Worm (Caenorhabditis elegans) whole organism, L2 larva: ENCODE measurements around the gene srap-1.

ENCODE experiments used
- C34F6.9 ChIP-seq: fragments of 150-350 bp; optimal IDR thresholded peaks from 2 replicates; lab custom pipeline; 2014; ENCODE audit warnings: missing biosample characterization, missing genetic modification characterization
- F13H6.1 ChIP-seq: sonication (generic microtip); optimal IDR thresholded peaks from 2 replicates; lab custom pipeline; 2016; ENCODE audit warnings: missing genetic modification characterization, missing compliant biosample characterization
- Y55F3AM.14 ChIP-seq: fragments of 200-800 bp; sonication (Bioruptor generic); optimal IDR thresholded peaks from 2 replicates; lab custom pipeline; 2018; ENCODE audit warnings: mild to moderate bottlenecking, missing genetic modification characterization, missing compliant biosample characterization
- ZK546.5 ChIP-seq: sonication (generic microtip); optimal IDR thresholded peaks from 2 replicates; lab custom pipeline; 2017; ENCODE audit warnings: missing biosample characterization, missing genetic modification characterization
- alr-1 ChIP-seq: fragments of 150-350 bp; optimal IDR thresholded peaks from 2 replicates; lab custom pipeline; 2014; ENCODE audit warnings: missing biosample characterization, missing genetic modification characterization
- aly-2 ChIP-seq: fragments of 150-350 bp; optimal IDR thresholded peaks from 2 replicates; lab custom pipeline; 2014; ENCODE audit warnings: missing biosample characterization, missing genetic modification characterization
- ama-1 ChIP-seq: fragments of 150-350 bp; optimal IDR thresholded peaks from 2 replicates; lab custom pipeline; 2018; ENCODE audit warnings: inconsistent platforms
- blmp-1 ChIP-seq: sonication (generic microtip); optimal IDR thresholded peaks from 2 replicates; lab custom pipeline; 2017; ENCODE audit warnings: missing genetic modification characterization, mild to moderate bottlenecking, missing compliant biosample characterization, antibody characterized with exemption, moderate library complexity; ENCODE audit not compliant: insufficient read depth
- ceh-82 ChIP-seq: fragments of 150-350 bp; optimal IDR thresholded peaks from 2 replicates; lab custom pipeline; 2014; ENCODE audit warnings: missing biosample characterization, missing genetic modification characterization
- crh-2 ChIP-seq: sonication (generic microtip); optimal IDR thresholded peaks from 2 replicates; lab custom pipeline; 2017; ENCODE audit warnings: missing biosample characterization, missing genetic modification characterization
- dmd-4 ChIP-seq: sonication (generic microtip); optimal IDR thresholded peaks from 2 replicates; lab custom pipeline; 2017; ENCODE audit warnings: missing biosample characterization, missing genetic modification characterization
- egl-27 ChIP-seq: sonication (generic microtip); optimal IDR thresholded peaks from 3 replicates; lab custom pipeline; 2017; ENCODE audit warnings: missing biosample characterization, missing genetic modification reagents, missing genetic modification characterization
- elt-1 ChIP-seq: fragments of 150-350 bp; optimal IDR thresholded peaks from 2 replicates; lab custom pipeline; 2014; ENCODE audit warnings: missing biosample characterization, missing genetic modification characterization
- elt-3 ChIP-seq: sonication (generic microtip); optimal IDR thresholded peaks from 2 replicates; lab custom pipeline; 2017; ENCODE audit warnings: missing biosample characterization, missing genetic modification characterization
- fos-1 ChIP-seq: fragments of 150-350 bp; optimal IDR thresholded peaks from 2 replicates; lab custom pipeline; 2014; ENCODE audit warnings: missing biosample characterization, missing genetic modification characterization
- gmeb-1 ChIP-seq: fragments of 150-350 bp; optimal IDR thresholded peaks from 2 replicates; lab custom pipeline; 2014; ENCODE audit warnings: missing biosample characterization, missing genetic modification characterization
- lin-11 ChIP-seq: fragments of 150-350 bp; sonication (generic microtip); optimal IDR thresholded peaks from 2 replicates; lab custom pipeline; 2014; ENCODE audit warnings: missing biosample characterization, missing genetic modification characterization, inconsistent platforms, mixed read lengths
- lin-13 ChIP-seq: fragments of 150-350 bp; optimal IDR thresholded peaks from 2 replicates; lab custom pipeline; 2014; ENCODE audit warnings: missing biosample characterization, missing genetic modification reagents, missing genetic modification characterization
- lin-39 ChIP-seq: fragments of 150-350 bp; optimal IDR thresholded peaks from 2 replicates; lab custom pipeline; 2014; ENCODE audit warnings: missing biosample characterization, missing genetic modification reagents, missing genetic modification characterization
- mab-5 ChIP-seq: fragments of 150-350 bp; optimal IDR thresholded peaks from 2 replicates; lab custom pipeline; 2014; ENCODE audit warnings: missing biosample characterization, missing genetic modification characterization
- mbf-1 ChIP-seq: sonication (generic microtip); optimal IDR thresholded peaks from 2 replicates; lab custom pipeline; 2017; ENCODE audit warnings: missing biosample characterization, missing genetic modification characterization
- mdl-1 ChIP-seq, 2 experiments: fragments of 150-350 bp in 1 of 2; sonication (generic microtip) in 1 of 2; optimal IDR thresholded peaks; 2 replicates each; lab custom pipeline; 2017; ENCODE audit warnings: missing biosample characterization in 2 of 2, missing genetic modification characterization in 2 of 2
- nhr-10 ChIP-seq: sonication (generic microtip); optimal IDR thresholded peaks from 2 replicates; lab custom pipeline; 2017; ENCODE audit warnings: missing biosample characterization, missing genetic modification characterization
- nhr-11 ChIP-seq: fragments of 150-350 bp; optimal IDR thresholded peaks from 2 replicates; lab custom pipeline; 2014; ENCODE audit warnings: missing biosample characterization, missing genetic modification characterization
- nhr-12 ChIP-seq: fragments of 150-350 bp; optimal IDR thresholded peaks from 2 replicates; lab custom pipeline; 2014; ENCODE audit warnings: missing biosample characterization, missing genetic modification characterization
- nhr-23 ChIP-seq: fragments of 150-350 bp; optimal IDR thresholded peaks from 2 replicates; lab custom pipeline; 2014; ENCODE audit warnings: missing biosample characterization, missing genetic modification reagents, missing genetic modification characterization
- nhr-237 ChIP-seq: fragments of 150-350 bp; optimal IDR thresholded peaks from 2 replicates; lab custom pipeline; 2014; ENCODE audit warnings: missing biosample characterization, missing genetic modification characterization
- nhr-25 ChIP-seq: fragments of 150-350 bp; sonication (generic microtip); optimal IDR thresholded peaks from 3 replicates; lab custom pipeline; 2014; ENCODE audit warnings: missing biosample characterization, missing genetic modification characterization
- nhr-77 ChIP-seq: fragments of 150-350 bp; optimal IDR thresholded peaks from 2 replicates; lab custom pipeline; 2014; ENCODE audit warnings: missing biosample characterization, missing genetic modification characterization
- skn-1 ChIP-seq: sonication (generic microtip); optimal IDR thresholded peaks from 2 replicates; lab custom pipeline; 2017; ENCODE audit warnings: missing biosample characterization, missing genetic modification characterization
- sma-9 ChIP-seq, 2 experiments: fragments of 150-350 bp in 1 of 2; sonication (generic microtip) in 1 of 2; optimal IDR thresholded peaks; 2 replicates each; lab custom pipeline; 2014 to 2016; ENCODE audit warnings: missing genetic modification characterization in 2 of 2, mild to moderate bottlenecking in 1 of 2, missing biosample characterization in 1 of 2, missing compliant biosample characterization in 1 of 2, missing genetic modification reagents in 1 of 2, moderate library complexity in 1 of 2
- snpc-4 ChIP-seq: fragments of 150-350 bp; optimal IDR thresholded peaks from 2 replicates; lab custom pipeline; 2014; ENCODE audit warnings: missing biosample characterization, missing genetic modification characterization
- unc-39 ChIP-seq: fragments of 150-350 bp; optimal IDR thresholded peaks from 2 replicates; lab custom pipeline; 2014; ENCODE audit warnings: missing biosample characterization, missing genetic modification characterization
- unc-55 ChIP-seq: fragments of 150-350 bp; sonication (generic microtip); optimal IDR thresholded peaks from 3 replicates; lab custom pipeline; 2014; ENCODE audit warnings: missing biosample characterization, missing genetic modification reagents, missing genetic modification characterization
- unc-62 ChIP-seq: fragments of 150-350 bp; optimal IDR thresholded peaks from 2 replicates; lab custom pipeline; 2014; ENCODE audit warnings: missing biosample characterization, missing genetic modification reagents, missing genetic modification characterization
- zag-1 ChIP-seq: fragments of 150-350 bp; optimal IDR thresholded peaks from 2 replicates; lab custom pipeline; 2014; ENCODE audit warnings: missing biosample characterization, missing genetic modification characterization
- ztf-1 ChIP-seq: fragments of 200-800 bp; sonication (Bioruptor generic); conservative IDR thresholded peaks from 2 replicates; pipeline ENCODE4 v1.3.6; 2022; ENCODE audit warnings: missing genetic modification characterization, missing compliant biosample characterization
- ztf-11 ChIP-seq: sonication (generic microtip); optimal IDR thresholded peaks from 2 replicates; lab custom pipeline; 2017; ENCODE audit warnings: missing biosample characterization, missing genetic modification characterization
- ztf-4 ChIP-seq: fragments of 150-350 bp; optimal IDR thresholded peaks from 2 replicates; lab custom pipeline; 2014; ENCODE audit warnings: missing biosample characterization, missing genetic modification characterization

Gene srap-1

DNA sequence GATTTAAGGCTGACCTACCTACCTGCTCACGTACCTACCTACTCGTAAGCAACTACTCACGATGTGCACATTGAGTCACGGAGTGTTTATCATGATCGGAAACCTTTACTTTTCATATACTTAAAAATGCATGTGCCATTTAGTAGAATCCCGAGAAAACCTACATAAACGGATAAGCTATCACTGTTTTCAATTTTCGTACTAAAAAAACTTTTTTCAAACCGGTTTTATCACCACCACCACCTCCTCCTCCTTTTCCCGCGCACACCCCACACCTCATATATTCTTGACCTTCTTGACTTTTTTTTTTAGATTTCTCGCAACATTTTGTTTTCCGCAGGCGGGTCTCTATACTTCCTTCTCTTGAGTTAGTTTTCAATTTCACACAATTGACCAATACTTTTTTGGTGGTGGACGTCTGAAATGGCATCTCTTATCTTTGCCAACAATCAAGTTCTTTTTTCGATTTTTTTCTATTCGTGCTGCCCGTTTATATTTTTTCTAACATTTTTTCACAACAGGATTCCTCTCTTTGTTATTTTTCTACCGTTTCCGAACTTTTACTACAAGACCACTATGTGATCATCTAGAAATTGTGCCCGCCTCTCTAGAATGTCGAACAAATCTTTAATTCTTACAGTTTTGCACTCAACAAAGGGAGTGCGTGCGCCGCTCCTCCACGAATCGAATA is at the start of gene srap-1:
Gene srap-1 (plus strand): TSS at position 641 of the 691 bp plus-strand sequence.
- TF ChIP-seq nhr-25 (tag; lab: Kevin White, UChicago): peak; percentile 55
- TF ChIP-seq alr-1 (tag; lab: Kevin White, UChicago): no peak
- TF ChIP-seq, all 48 proteins: peak for 1

ce11 chrII:11153800-11154199 is 49.2 kb upstream of the srap-1 start:
- peak; percentile 68 for TF ChIP-seq fos-1 (tag; lab: Kevin White, UChicago)
- TF ChIP-seq aly-2 (tag; lab: Kevin White, UChicago): no peak
- peak; percentile 13 for TF ChIP-seq blmp-1 (tag; lab: Kevin White, UChicago)
- no peak for TF ChIP-seq zag-1 (tag; lab: Kevin White, UChicago)
- TF ChIP-seq mab-5 (tag; lab: Kevin White, UChicago): no peak
- no peak for TF ChIP-seq mdl-1 (tag; optimal IDR thresholded peaks at IDR 0.05; lab: Kevin White, UChicago)

DNA sequence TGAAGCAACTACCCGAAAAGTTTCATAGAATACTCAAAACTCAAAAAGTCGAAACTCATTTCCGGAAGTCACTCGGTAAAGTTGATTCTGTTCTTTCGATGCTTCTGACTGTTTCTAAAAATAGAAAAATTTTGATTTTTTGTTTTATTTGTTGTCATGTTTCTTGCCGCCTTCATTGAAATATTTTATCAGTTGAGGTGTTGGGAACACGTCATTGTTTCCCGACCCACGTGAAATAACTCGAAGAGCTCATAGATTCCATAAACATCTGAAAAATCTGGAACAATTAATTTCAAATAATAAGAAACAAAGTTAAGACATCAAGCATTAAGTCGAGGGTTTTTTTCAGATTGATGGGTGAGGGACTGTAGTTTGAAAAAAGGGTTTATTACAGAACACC is 48.1 kb upstream of the srap-1 start:
- peak; percentile 14 for TF ChIP-seq crh-2 (tag; lab: Kevin White, UChicago)
- no peak for TF ChIP-seq ztf-4 (tag; lab: Kevin White, UChicago)
- TF ChIP-seq, all 48 proteins: peak for 1

DNA sequence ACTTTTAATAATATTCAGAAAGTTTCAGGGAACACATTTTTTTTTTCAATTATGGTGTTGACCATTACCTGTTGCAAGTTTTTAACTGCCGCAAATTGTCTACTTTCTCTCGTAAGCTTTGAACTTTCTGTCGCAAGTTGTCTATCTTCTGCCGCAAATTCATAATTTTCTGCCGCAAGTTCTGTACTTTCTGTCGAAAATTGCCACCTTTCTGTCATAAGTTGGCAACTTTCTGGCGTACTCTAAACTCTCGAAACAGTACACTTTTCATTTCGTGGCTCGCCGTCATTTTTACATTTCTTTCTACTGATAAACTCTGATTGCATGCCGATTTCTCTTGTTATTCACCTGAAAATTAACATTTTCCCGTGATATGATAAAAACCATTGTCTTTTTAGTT is 47.6 kb upstream of the srap-1 start:
- no peak for TF ChIP-seq elt-1 (tag; lab: Kevin White, UChicago)
- TF ChIP-seq nhr-77 (tag; lab: Kevin White, UChicago): no peak
- peak; percentile 8 for TF ChIP-seq fos-1 (tag; lab: Kevin White, UChicago)
- TF ChIP-seq aly-2 (tag; lab: Kevin White, UChicago): no peak
- TF ChIP-seq ztf-4 (tag; lab: Kevin White, UChicago): no peak
- no peak for TF ChIP-seq nhr-12 (tag; lab: Kevin White, UChicago)
- TF ChIP-seq Y55F3AM.14: no peak

- TF ChIP-seq ZK546.5 (tag; lab: Kevin White, UChicago) (no peak), crh-2 (tag; lab: Kevin White, UChicago) (peak; percentile 9)
- TF ChIP-seq, all 48 proteins: peak for 1
These were observed 46.9 kb upstream of the srap-1 start for ce11 chrII:11156160-11156559.

- TF ChIP-seq unc-55 (GFP tag; lab: Kevin White, UChicago) (peak; percentile 27), fos-1 (tag; lab: Kevin White, UChicago) (peak; percentile 38), ztf-1 (GFP tag; lab: Robert Waterston, UW) (no peak), nhr-23 (no peak), ZK546.5 (tag; lab: Kevin White, UChicago) (no peak), ztf-11 (no peak), skn-1 (tag; lab: Kevin White, UChicago) (no peak), ceh-82 (tag; lab: Kevin White, UChicago) (no peak), elt-3 (tag; lab: Kevin White, UChicago) (no peak), nhr-237 (tag; lab: Kevin White, UChicago) (no peak), mab-5 (tag; lab: Kevin White, UChicago) (no peak), ama-1 (lab: Kevin White, UChicago) (no peak), unc-62 (no peak), nhr-25 (tag; lab: Kevin White, UChicago) (peak; percentile 28), zag-1 (tag; lab: Kevin White, UChicago) (no peak), alr-1 (tag; lab: Kevin White, UChicago) (no peak), lin-39 (tag; lab: Kevin White, UChicago) (no peak), ztf-4 (tag; lab: Kevin White, UChicago) (no peak), blmp-1 (tag; lab: Kevin White, UChicago) (no peak), nhr-77 (tag; lab: Kevin White, UChicago) (no peak), sma-9 (GFP tag; optimal IDR thresholded peaks at IDR 0.05; lab: Kevin White, UChicago) (no peak), sma-9 (tag; optimal IDR thresholded peaks at IDR 0.05; lab: Kevin White, UChicago) (no peak), lin-13 (GFP tag; lab: Kevin White, UChicago) (peak; percentile 30), nhr-11 (tag; lab: Kevin White, UChicago) (no peak), snpc-4 (peak; percentile 58), aly-2 (tag; lab: Kevin White, UChicago) (no peak), gmeb-1 (tag; lab: Kevin White, UChicago) (peak; percentile 57), elt-1 (tag; lab: Kevin White, UChicago) (no peak), C34F6.9 (tag; lab: Kevin White, UChicago) (peak; percentile 28), Y55F3AM.14 (no peak), lin-11 (tag; lab: Kevin White, UChicago) (peak; percentile 45), F13H6.1 (no peak), dmd-4 (no peak), mbf-1 (no peak), nhr-10 (tag; lab: Kevin White, UChicago) (no peak), egl-27 (tag; lab: Kevin White, UChicago) (no peak), unc-39 (tag; lab: Kevin White, UChicago) (no peak), mdl-1 (tag; optimal IDR thresholded peaks at IDR 0.05; lab: Kevin White, UChicago) (no peak)
These were observed 45.4 kb upstream of the srap-1 start for ce11 chrII:11157660-11158059.
